Fruit fly (Drosophila melanogaster) Kc167 (cell line): ENCODE results near the gene hth.

Source experiments
- Myc ChIP-seq: fragments of >200 bp; optimal IDR thresholded peaks from 2 replicates; lab custom pipeline; 2017; ENCODE audit warnings: missing external identifiers
- Sin3A ChIP-seq: fragments of >200 bp; optimal IDR thresholded peaks from 2 replicates; lab custom pipeline; 2018; ENCODE audit warnings: missing external identifiers
- h ChIP-seq: fragments of >200 bp; optimal IDR thresholded peaks from 3 replicates; lab custom pipeline; 2018; ENCODE audit warnings: missing external identifiers
- insv ChIP-seq: fragments of >200 bp; optimal IDR thresholded peaks from 3 replicates; lab custom pipeline; 2018; ENCODE audit warnings: missing external identifiers
- psq ChIP-seq: fragments of >200 bp; optimal IDR thresholded peaks from 2 replicates; lab custom pipeline; 2017; ENCODE audit warnings: missing external identifiers
- ttk ChIP-seq: sonication (Bioruptor generic); optimal IDR thresholded peaks from 2 replicates; lab custom pipeline; 2017; ENCODE audit warnings: missing external identifiers

hth gene

dm6 chr3R:10547673-10548072 lies 91.7 kb downstream of the hth start:
- TF ChIP-seq h (lab: Kevin White, UChicago), result no peak
- TF ChIP-seq psq, result no peak
- no peak for TF ChIP-seq ttk (lab: Kevin White, UChicago)
- TF ChIP-seq Sin3A (lab: Kevin White, UChicago), result no peak
- no peak for TF ChIP-seq Myc
- no peak for TF ChIP-seq insv (lab: Kevin White, UChicago)

dm6 chr3R:10546283-10547113 lies 92.9 kb downstream of the hth start:
- no peak for TF ChIP-seq ttk (lab: Kevin White, UChicago)
- TF ChIP-seq insv (lab: Kevin White, UChicago), result no peak

- TF ChIP-seq insv (lab: Kevin White, UChicago) (no peak), Sin3A (lab: Kevin White, UChicago) (no peak), h (lab: Kevin White, UChicago) (no peak), psq (no peak), Myc (no peak), ttk (lab: Kevin White, UChicago) (no peak)
Measured at dm6 chr3R:10544103-10544502, 95.3 kb downstream of the hth start.

- TF ChIP-seq h (lab: Kevin White, UChicago) (no peak), insv (lab: Kevin White, UChicago) (no peak), Sin3A (lab: Kevin White, UChicago) (no peak), Myc (no peak), ttk (lab: Kevin White, UChicago) (no peak), psq (no peak)
Measured at dm6 chr3R:10539586-10539990, 99.8 kb downstream of the hth start.

dm6 chr3R:10538791-10539190 lies 100.6 kb downstream of the hth start:
- TF ChIP-seq insv (lab: Kevin White, UChicago), result no peak
- TF ChIP-seq psq, result no peak
- no peak for TF ChIP-seq Sin3A (lab: Kevin White, UChicago)
- no peak for TF ChIP-seq Myc
- TF ChIP-seq h (lab: Kevin White, UChicago), result no peak
- TF ChIP-seq ttk (lab: Kevin White, UChicago), result no peak

dm6 chr3R:10537815-10538117 lies 101.6 kb downstream of the hth start:
- TF ChIP-seq psq (no peak), Myc (no peak), Sin3A (lab: Kevin White, UChicago) (no peak), insv (lab: Kevin White, UChicago) (no peak), h (lab: Kevin White, UChicago) (no peak), ttk (lab: Kevin White, UChicago) (no peak)

dm6 chr3R:10537108-10537814 lies 102.1 kb downstream of the hth start:
- TF ChIP-seq psq, result no peak
- no peak for TF ChIP-seq Sin3A (lab: Kevin White, UChicago)
- no peak for TF ChIP-seq Myc
- no peak for TF ChIP-seq ttk (lab: Kevin White, UChicago)
- TF ChIP-seq insv (lab: Kevin White, UChicago), result no peak
- no peak for TF ChIP-seq h (lab: Kevin White, UChicago)

dm6 chr3R:10535498-10536142 lies 103.7 kb downstream of the hth start:
- TF ChIP-seq ttk (lab: Kevin White, UChicago) (no peak), psq (no peak), Sin3A (lab: Kevin White, UChicago) (no peak), insv (lab: Kevin White, UChicago) (no peak), h (lab: Kevin White, UChicago) (no peak), Myc (no peak)

- no peak for TF ChIP-seq Myc
- no peak for TF ChIP-seq ttk (lab: Kevin White, UChicago)
- no peak for TF ChIP-seq h (lab: Kevin White, UChicago)
Measured at dm6 chr3R:10534689-10535088, 104.7 kb downstream of the hth start.

dm6 chr3R:10533146-10533545 lies 106.2 kb downstream of the hth start:
- TF ChIP-seq h (lab: Kevin White, UChicago) (no peak), Sin3A (lab: Kevin White, UChicago) (no peak), psq (no peak), Myc (no peak), insv (lab: Kevin White, UChicago) (no peak), ttk (lab: Kevin White, UChicago) (no peak)

dm6 chr3R:10532254-10532832 lies 107.0 kb downstream of the hth start:
- TF ChIP-seq Myc (no peak), h (lab: Kevin White, UChicago) (no peak), insv (lab: Kevin White, UChicago) (no peak), psq (no peak), ttk (lab: Kevin White, UChicago) (no peak), Sin3A (lab: Kevin White, UChicago) (no peak)

- TF ChIP-seq Myc (no peak), psq (no peak), ttk (lab: Kevin White, UChicago) (no peak), Sin3A (lab: Kevin White, UChicago) (no peak), h (lab: Kevin White, UChicago) (no peak), insv (lab: Kevin White, UChicago) (no peak)
Measured at dm6 chr3R:10531798-10532197, 107.6 kb downstream of the hth start.
